Fruit fly (Drosophila melanogaster): Measurements from ENCODE around the gene red.

- TF ChIP-seq psq (optimal IDR thresholded peaks at IDR 0.05), result no peak
- no peak for TF ChIP-seq Dll (optimal IDR thresholded peaks at IDR 0.05)
- TF ChIP-seq EcR (GFP tag; optimal IDR thresholded peaks at IDR 0.05), result no peak
- no peak for TF ChIP-seq CG8478 (optimal IDR thresholded peaks at IDR 0.05)
These were observed 42.6 kb downstream of the red start for dm6 chr3R:14331474-14331873.
